Worm (Caenorhabditis elegans): ENCODE results near the gene hlh-11.

DNA sequence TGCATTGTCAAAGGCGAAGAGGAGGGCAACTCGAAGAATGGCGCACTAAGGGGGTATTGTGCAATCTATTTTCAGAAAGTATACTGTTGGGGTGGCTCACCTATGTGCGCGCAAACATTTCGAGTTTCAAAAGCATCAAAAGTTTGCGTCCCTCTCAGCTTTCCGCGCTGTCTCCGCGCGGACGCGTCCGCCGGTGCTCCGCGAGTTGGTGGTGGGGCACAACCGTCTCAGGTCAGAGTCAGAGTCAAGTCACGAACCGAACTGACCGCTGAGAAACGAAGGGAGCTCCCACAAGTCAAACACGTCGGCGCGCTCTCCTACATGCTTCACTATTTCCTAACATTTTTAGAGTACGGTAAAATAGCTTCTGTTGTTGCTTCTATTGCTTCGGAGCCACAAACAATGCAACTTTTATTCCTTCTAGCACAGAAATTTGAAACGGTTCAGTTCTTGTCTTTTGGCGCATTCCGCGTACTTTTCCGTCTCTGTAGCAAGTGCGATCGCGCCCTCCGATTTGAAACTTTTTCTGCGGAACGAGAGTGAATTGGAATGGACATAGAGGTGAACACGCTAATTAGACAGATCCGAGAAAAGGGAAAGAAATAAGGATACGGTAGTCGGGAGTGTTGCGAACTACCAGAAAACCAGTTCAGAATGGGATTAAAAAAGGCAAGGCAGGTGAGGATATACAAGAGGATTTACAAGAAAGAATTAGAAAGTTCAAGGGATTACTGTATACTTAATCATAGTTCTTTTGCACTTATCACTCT lies 20.0 kb downstream of the hlh-11 start:
- TF ChIP-seq snpc-4 (tag; optimal IDR thresholded peaks at IDR 0.05) = no peak
- TF ChIP-seq ceh-28 (tag; optimal IDR thresholded peaks at IDR 0.05) = no peak
- TF ChIP-seq zag-1 (tag; optimal IDR thresholded peaks at IDR 0.05) = no peak
- TF ChIP-seq dmd-9 (GFP tag; IDR thresholded peaks at IDR 0.05) = no peak
- TF ChIP-seq mdl-1 (tag; optimal IDR thresholded peaks at IDR 0.05) = no peak
- no peak for TF ChIP-seq dmd-6 (GFP tag; IDR thresholded peaks at IDR 0.05)
- TF ChIP-seq nhr-111 (GFP tag; optimal IDR thresholded peaks at IDR 0.05) = no peak
- no peak for TF ChIP-seq nhr-48 (tag; optimal IDR thresholded peaks at IDR 0.05)
- no peak for TF ChIP-seq dve-1 (tag; optimal IDR thresholded peaks at IDR 0.05; ENCODE audit: insufficient read depth)
- no peak for TF ChIP-seq ztf-11 (tag; optimal IDR thresholded peaks at IDR 0.05)

Data from whole organism, L4 larva.